Worm (Caenorhabditis elegans): ENCODE results near the gene F15E6.6.
A peak's percentile ranks its signal among the peaks of the same experiment; 100 is the strongest.

The F15E6.6 gene

DNA sequence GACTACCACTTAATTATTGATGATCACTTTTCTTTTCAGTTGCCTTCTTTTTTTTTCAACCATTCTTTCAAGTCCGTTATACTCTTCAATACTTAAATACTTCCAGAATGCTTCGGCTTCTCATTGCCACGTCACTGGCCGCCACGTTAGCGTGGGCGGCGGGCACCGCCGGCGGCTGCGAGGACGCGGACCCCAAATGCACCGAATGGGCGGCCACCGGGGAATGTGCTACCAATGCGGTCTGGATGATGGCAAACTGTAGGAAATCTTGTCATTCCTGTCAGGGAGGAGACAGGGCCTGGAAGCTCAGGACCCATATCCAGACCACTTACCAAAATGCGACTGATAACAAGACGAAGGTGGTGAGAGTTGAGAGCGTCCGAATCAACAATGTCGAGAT lies 17.3 kb upstream of the F15E6.6 start, which contains the start of gene lgc-22:
Gene lgc-22, plus strand, starts transcription at position 105 of the 400 bp plus-strand sequence.
- TF ChIP-seq nhr-179 (tag; optimal IDR thresholded peaks at IDR 0.05) = no peak
- TF ChIP-seq lir-1 (GFP tag; conservative IDR thresholded peaks at IDR 0.05) = no peak
- TF ChIP-seq F57A8.1 (GFP tag; optimal IDR thresholded peaks at IDR 0.05) = no peak
- TF ChIP-seq madf-8 (GFP tag; conservative IDR thresholded peaks at IDR 0.05) = no peak
- TF ChIP-seq ets-4 (GFP tag; optimal IDR thresholded peaks at IDR 0.05) = no peak
- TF ChIP-seq gei-17 (GFP tag; optimal IDR thresholded peaks at IDR 0.05) = no peak
- TF ChIP-seq egrh-3 (GFP tag; IDR thresholded peaks at IDR 0.05) = peak; percentile 47; the same call in 1 of the 2 replicates
- peak; percentile 28; the same call in 1 of the 2 replicates for TF ChIP-seq dox-1 (GFP tag; IDR thresholded peaks at IDR 0.05)
- TF ChIP-seq mxl-1 (tag; optimal IDR thresholded peaks at IDR 0.05) = no peak
- no peak for TF ChIP-seq aptf-3 (GFP tag; IDR thresholded peaks at IDR 0.05)
- peak; percentile 87 for TF ChIP-seq zfh-2 (GFP tag; conservative IDR thresholded peaks at IDR 0.05)
- TF ChIP-seq ekl-4 (GFP tag; IDR thresholded peaks at IDR 0.05) = no peak
- no peak for TF ChIP-seq snpc-1.1 (tag; optimal IDR thresholded peaks at IDR 0.05; ENCODE audit: insufficient read depth)
- TF ChIP-seq madf-6 (GFP tag; IDR thresholded peaks at IDR 0.05) = no peak
- no peak for TF ChIP-seq mcd-1 (GFP tag; IDR thresholded peaks at IDR 0.05)
- no peak for TF ChIP-seq F52B5.7 (tag; optimal IDR thresholded peaks at IDR 0.05)
- TF ChIP-seq lin-40 (tag; optimal IDR thresholded peaks at IDR 0.05) = no peak
- no peak for TF ChIP-seq sptf-2 (GFP tag; optimal IDR thresholded peaks at IDR 0.05)
- 0 out of 2 replicates have a peak, but pooled peaks have one; percentile 30 for TF ChIP-seq nfyb-1 (GFP tag; IDR thresholded peaks at IDR 0.05)
- TF ChIP-seq F23B12.7 (tag; optimal IDR thresholded peaks at IDR 0.05; ENCODE audit: insufficient read depth) = no peak
- no peak for TF ChIP-seq unc-62 (GFP tag; optimal IDR thresholded peaks at IDR 0.05)
- TF ChIP-seq lin-26 (GFP tag; IDR thresholded peaks at IDR 0.05) = no peak
- no peak for TF ChIP-seq lsy-27 (tag; optimal IDR thresholded peaks at IDR 0.05; ENCODE audit: borderline replicate concordance, insufficient read depth)
- no peak for TF ChIP-seq ztf-6 (GFP tag; IDR thresholded peaks at IDR 0.05)
- TF ChIP-seq fkh-3 (tag; optimal IDR thresholded peaks at IDR 0.05) = no peak
- TF ChIP-seq akir-1 (GFP tag; optimal IDR thresholded peaks at IDR 0.05) = no peak
- TF ChIP-seq somi-1 (GFP tag; optimal IDR thresholded peaks at IDR 0.05) = no peak
- no peak for TF ChIP-seq tbx-9 (tag; optimal IDR thresholded peaks at IDR 0.05; ENCODE audit: borderline replicate concordance)
- TF ChIP-seq egl-18 (GFP tag; IDR thresholded peaks at IDR 0.05) = no peak
- no peak for TF ChIP-seq lin-54 (GFP tag; optimal IDR thresholded peaks at IDR 0.05)
- no peak for TF ChIP-seq ztf-22 (GFP tag; optimal IDR thresholded peaks at IDR 0.05)
- TF ChIP-seq hmg-20 (GFP tag; IDR thresholded peaks at IDR 0.05) = no peak
- no peak for TF ChIP-seq rcor-1 (GFP tag; IDR thresholded peaks at IDR 0.05)

DNA sequence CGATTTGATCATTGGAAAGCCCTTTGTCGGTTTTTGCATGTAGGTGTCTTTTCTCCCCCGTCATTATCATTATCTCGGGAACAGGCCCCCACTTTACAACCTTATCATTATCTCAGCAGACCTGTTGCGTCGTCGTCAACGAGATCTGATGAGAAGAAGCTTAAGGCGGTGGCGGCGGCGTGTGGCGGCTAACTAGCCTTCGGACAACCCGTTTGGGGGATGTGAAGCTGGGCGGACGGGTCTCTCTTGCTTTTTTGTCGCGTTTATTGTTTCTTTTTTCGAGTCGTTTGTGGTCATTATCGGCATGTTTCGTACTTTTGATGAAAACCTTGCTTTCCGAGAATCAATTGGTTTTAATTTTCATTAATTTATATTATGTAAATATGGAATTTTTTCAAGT lies 16.1 kb upstream of the F15E6.6 start:
- TF ChIP-seq F39B2.1 (GFP tag; IDR thresholded peaks at IDR 0.05) (no peak), nfya-2 (GFP tag; IDR thresholded peaks at IDR 0.05) (no peak), akir-1 (GFP tag; optimal IDR thresholded peaks at IDR 0.05) (no peak), mel-28 (tag; optimal IDR thresholded peaks at IDR 0.05; ENCODE audit: borderline replicate concordance) (no peak), tbp1 (GFP tag; optimal IDR thresholded peaks at IDR 0.05) (no peak), Y67H2A.10 (GFP tag; conservative IDR thresholded peaks at IDR 0.05) (no peak), ztf-22 (GFP tag; optimal IDR thresholded peaks at IDR 0.05) (no peak), attf-3 (GFP tag; conservative IDR thresholded peaks at IDR 0.05) (no peak), nhr-179 (tag; optimal IDR thresholded peaks at IDR 0.05) (no peak), hmg-20 (GFP tag; IDR thresholded peaks at IDR 0.05) (no peak), snpc-1.3 (tag; optimal IDR thresholded peaks at IDR 0.05; ENCODE audit: insufficient read depth) (no peak), let-526 (GFP tag; IDR thresholded peaks at IDR 0.05) (no peak), cebp-1 (GFP tag; IDR thresholded peaks at IDR 0.05) (no peak), cebp-1 (tag; optimal IDR thresholded peaks at IDR 0.05) (no peak)

All from whole organism, young adult.